Fruit fly (Drosophila melanogaster): ENCODE results near the gene gwl.

The gwl gene

DNA sequence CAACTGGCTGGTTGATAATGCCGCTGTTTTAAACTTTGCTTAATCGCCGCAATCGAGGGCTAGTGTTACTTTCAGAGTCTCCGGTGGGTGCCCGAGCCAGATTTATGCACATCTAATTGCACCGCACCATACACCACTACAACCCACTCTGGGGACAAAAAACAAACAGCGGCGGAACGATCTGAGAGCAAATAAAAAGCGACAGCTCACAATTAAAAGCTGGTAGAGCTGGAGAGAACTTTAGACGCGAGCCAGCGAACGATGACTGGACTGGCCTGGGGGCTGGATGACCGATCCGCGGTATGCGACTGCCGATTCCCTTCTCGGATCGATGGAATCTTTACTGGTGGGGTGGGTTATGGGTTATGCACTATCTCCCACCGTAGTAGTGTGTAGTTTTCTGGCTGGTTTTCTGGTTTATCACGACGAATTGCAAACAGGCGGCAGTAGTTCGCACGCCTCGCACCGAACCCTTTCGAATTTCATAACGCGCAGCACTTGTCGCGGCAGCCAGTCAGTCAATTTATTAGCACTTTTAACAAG lies 6.7 kb upstream of the gwl start:
- TF ChIP-seq noc (tag; optimal IDR thresholded peaks at IDR 0.05): no peak

DNA sequence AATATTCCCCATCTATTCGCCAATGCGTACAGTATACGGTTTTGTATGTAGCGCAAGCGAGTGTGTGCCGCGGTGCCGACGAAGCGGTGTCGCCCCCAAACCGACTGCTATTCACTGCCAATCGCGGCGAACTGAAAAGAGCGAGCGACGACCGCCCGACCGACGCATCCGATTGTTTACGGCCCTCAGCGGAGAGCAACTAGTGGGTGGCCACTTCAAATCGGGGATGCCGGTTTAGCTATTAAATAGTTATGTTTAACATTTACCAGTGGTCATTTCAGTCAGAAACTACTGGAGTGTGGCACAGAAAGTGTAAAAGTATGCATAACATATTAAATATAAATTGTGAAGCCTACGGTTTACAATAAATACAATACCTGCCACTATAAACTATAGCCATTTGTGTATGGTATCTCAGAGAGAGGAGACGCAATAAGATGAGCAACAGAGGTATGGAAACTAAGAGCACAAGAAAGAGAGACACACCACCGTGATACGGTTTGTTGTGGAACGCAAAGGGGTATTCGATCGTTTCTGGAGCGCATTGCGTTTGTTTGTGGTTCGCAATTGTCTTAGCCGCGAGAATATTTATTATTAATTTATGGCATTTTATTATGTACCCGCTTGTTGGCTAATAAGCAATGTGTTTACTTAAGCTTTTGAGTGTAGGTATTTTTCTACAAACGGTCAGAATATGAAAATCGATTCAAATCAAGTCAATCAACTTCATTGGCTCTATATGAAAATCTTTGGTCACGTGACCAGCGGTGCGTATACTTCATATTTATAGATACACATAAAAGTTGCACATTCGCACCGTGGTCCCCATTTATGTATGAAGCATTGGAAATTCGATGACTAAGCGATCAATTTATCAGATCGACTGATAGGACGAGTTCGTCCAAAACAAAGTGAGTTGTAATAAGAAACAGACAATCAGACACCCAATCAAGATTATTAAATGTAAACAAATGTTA lies 5.9 kb upstream of the gwl start:
- peak; percentile 63 for TF ChIP-seq noc (tag; optimal IDR thresholded peaks at IDR 0.05)

DNA sequence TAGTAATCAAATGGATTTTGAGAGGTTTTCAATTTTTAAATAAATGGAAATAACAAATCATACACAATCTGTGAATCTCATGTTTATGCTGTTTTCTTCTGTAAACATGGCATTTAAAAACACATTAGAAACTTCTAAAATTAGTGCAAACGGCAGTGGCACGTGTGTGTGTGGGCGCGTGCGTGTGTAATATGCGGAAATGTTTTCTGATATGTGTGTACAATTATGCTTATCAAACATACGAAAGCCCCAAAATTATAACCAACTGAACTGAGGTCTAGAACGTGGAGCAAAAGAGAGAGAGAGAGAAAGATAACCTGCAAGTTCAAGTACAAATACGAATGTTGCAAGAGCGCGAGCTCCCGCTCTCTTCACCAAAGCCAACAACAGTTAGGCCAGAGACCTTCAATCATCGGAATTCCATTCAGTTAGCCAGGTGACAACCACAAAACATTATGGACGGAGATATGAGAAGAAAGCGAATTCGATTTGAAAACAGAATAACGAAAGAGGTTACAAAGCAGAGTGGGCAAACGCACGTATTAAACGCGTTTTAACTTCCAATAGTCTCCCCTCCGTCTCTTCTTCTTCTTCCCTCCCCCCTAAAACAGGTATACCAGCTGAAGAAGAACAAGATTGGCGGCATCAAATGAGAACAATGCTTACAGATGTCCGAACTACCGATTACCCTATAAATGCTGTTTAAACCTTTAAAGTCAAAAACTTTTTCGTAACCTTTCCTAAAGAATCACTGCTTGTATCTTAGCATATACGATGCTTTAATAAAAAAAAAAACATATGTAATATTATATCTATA lies 4.9 kb upstream of the gwl start:
- peak; percentile 99 for TF ChIP-seq noc (tag; optimal IDR thresholded peaks at IDR 0.05)

DNA sequence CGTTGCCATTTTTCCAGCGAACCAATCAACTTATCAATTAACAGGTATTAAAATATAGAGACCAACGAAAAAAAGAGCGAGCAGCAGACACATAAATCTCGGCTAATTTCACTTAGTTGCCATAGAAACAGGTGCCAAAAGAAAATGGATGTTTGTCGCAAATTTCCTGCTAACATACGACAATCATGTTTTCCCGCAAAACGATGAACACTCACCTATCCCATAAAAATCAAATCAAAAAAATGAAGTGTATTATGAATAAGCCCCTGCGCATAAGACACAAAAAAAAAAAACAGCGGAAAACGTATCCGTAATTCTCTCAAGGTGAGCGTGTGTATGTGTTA lies 4.4 kb upstream of the gwl start:
- no peak for TF ChIP-seq noc (tag; optimal IDR thresholded peaks at IDR 0.05)

DNA sequence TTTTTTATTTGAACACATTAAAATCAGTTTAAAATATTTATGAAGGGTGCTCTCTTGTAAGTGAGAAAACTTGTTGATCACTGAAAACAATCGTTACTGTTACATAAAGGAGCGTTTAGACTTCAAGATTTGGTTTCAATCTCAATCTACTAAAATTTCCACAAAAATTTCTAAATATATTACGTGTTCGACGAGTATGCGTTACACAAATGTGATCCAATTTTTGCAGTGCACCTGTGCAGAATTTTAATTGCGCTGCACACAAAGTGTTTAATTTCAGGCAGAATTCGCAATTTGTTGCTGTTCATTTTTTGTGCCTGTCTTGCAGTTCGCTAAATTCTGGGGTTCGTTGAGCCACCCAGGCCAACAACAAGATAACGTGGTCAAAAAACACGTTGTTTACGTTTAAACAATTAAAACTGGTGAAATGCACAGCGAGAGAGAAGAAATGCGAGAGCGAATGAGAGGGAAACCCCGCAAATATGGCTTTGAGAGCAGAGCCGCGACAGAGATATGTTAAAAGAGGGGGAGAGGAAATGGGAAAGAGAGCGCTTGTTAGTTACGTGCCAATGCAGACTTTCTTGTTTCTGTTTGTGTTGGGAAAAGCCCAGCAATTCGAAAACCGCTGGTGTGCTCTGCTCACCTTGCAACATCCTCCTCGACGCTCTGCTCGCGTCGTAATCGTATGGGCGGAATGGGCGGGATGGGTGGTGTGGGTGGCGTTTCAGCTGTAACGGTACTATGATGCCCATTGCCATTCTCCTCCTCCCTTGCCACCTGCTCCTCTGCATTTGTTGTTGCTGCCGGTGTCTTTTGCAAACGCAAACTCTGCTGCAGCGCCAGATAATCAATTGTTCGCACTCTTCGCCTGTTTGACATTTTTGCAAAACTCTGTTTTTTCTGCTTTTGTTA lies 3.6 kb upstream of the gwl start:
- no peak for TF ChIP-seq noc (tag; optimal IDR thresholded peaks at IDR 0.05)

DNA sequence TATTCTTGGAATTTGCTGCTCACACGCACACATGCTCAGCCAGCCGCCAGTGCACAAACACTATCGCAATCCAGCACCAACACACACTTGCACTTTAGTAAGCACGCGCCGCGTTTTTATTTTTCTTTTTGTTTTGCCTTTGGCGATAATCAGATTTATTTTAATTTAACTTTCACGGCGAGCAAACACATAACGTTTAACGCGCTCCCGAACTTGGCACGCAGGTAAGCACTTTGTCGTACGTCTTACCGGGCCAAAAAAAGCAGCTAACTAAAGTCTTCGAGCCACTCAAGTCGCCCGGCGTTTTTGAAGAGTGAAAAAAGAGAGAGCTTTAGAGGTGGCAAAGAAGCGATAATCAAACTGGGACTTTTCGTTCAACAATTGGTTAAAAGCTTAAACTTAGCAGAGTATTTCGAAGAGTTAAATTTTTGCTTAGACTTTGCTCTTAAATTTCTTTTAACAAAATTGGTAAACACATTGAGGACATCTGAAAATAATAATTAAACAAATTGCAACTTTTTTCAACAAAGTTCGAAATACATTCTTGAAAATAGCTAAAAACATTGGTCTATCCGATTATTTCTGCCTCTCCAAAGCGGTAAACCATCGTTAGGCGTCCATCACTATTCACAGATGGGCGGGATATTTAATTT lies 2.8 kb upstream of the gwl start, which contains the start of gene Mekk1:
Mekk1 (minus strand) TSS at position 325 of the 653 bp plus-strand sequence.
- peak; percentile 62 for TF ChIP-seq noc (tag; optimal IDR thresholded peaks at IDR 0.05)

DNA sequence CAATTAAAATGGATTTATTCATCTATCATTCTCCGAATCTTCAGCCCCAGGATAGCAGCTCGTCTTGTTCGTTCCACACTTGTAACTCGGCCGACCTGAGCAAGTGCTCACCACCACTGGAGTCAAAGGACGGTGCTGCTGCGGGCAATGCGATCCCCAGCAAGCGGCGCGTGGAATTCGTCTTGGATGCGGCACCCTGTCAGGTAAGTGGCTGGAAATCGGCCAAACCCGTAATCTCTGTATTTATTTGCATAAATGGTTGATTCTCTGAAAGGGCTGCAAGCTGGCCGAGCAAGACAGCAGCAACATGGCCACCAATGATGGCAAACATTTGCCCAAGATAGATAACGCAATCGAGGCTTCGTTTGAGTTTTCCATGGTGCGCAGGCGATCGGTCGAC lies 1.9 kb downstream of the gwl start:
- no peak for TF ChIP-seq noc (tag; optimal IDR thresholded peaks at IDR 0.05)

DNA sequence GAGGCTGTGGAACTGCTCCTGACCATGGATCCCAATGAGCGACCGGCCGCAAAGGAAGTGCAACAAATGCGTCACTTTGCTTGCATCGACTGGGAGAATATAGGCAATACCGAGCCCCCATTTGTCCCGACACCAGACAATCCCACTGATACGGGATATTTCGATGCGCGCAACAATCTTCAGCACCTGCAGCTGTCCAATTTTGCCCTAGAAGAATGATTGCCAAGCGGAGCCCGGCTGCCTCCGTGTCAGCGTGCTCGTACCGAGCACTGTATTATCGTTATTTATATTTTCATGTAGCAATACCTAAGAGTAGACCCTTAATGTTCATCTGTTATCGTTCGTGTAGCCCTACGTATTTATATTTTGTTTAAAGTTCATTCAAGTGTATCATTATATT lies 3.6 kb downstream of the gwl start:
- no peak for TF ChIP-seq noc (tag; optimal IDR thresholded peaks at IDR 0.05)

DNA sequence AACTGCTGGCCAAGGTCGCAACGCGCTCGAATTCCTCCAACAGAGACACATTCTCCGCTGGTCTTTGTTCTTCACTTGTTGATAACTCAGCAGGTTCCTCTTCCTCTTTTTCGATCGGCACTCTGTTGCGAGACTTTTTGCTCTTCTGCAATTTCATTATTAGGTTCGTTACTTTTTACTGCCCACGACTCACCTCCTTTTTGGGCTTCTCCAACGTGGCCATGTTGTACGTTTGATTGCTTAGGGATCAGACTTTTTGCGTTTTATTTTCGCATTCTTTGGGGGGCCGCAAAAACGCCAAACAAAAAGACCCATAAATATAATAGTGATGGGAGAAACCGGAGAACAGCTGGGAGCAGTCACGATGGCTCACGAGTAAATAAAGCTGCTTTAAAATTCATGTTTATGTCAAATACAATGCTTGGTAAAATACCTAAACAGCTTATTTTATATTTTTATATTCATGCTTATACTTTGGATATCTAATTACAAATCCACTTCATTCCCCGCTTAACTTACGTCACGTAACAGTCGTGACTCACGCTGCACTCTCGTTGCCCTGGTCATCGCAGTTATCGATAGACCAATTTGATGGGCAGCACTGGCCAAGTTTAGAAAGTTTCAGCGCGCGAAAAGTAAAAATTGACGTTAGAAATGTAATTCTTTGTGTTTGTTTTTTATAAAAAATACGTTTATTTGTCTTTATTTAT lies 12.5 kb downstream of the gwl start, which contains the start of gene Epg5:
Epg5 (minus strand) TSS at position 326 of the 710 bp plus-strand sequence.
- TF ChIP-seq noc (tag; optimal IDR thresholded peaks at IDR 0.05): no peak

DNA sequence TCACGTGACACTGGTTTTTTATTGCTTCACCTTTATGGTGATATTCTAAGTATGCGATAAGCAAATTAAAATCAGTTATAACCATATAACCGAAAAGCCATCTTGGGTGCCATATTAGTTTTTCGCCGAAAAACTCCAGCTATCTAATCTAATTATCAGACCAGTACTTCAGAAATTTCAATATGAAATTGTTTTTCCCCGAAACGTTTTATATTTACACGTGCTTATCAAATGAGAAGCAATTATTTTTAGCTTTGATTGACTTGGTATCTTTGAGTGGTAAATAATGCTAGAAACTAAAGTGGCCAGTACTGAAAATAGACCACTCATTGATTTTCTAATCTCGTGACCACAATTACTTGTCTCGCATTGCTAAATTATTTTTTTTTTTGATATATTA lies 37.0 kb downstream of the gwl start:
- TF ChIP-seq noc (tag; optimal IDR thresholded peaks at IDR 0.05): no peak

DNA sequence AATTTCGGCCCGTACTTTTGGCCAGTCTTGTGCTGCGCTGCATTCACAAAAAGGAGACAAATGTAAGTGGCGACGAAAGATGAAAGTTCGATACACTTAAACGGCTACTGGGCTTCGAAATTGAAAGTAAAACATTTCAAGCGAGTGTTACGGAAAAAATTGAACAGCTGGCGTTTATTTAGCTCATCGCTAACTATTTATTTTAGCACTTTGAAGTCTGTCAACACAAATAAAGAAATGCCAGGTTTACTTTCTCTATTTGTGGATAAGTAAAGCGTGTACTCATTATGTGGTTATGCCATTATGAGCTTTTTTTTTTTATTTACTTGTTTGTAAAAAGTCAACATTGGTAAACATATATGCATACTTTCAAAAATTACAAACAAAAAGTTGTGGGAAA lies 39.6 kb downstream of the gwl start:
- peak; percentile 53 for TF ChIP-seq noc (tag; optimal IDR thresholded peaks at IDR 0.05)

DNA sequence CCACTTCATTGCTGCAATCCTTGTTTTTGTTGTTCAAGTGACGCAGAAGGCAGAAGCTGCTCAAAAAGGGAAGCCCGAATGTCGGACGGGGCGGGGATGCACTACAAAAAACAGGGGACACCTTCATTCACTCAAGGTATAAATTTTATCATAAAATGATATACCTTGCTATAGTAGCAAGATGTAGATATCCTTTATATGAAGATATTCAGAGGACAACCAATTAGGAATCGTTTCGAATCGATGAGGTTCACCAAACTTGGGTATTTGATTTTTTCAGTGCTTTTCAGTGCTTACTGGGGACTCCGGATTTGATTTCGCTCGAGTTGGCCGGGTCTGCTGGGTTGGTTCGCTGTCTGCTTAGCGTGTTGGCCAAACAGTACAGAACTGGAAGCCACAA lies 41.1 kb downstream of the gwl start:
- TF ChIP-seq noc (tag; optimal IDR thresholded peaks at IDR 0.05): no peak

DNA sequence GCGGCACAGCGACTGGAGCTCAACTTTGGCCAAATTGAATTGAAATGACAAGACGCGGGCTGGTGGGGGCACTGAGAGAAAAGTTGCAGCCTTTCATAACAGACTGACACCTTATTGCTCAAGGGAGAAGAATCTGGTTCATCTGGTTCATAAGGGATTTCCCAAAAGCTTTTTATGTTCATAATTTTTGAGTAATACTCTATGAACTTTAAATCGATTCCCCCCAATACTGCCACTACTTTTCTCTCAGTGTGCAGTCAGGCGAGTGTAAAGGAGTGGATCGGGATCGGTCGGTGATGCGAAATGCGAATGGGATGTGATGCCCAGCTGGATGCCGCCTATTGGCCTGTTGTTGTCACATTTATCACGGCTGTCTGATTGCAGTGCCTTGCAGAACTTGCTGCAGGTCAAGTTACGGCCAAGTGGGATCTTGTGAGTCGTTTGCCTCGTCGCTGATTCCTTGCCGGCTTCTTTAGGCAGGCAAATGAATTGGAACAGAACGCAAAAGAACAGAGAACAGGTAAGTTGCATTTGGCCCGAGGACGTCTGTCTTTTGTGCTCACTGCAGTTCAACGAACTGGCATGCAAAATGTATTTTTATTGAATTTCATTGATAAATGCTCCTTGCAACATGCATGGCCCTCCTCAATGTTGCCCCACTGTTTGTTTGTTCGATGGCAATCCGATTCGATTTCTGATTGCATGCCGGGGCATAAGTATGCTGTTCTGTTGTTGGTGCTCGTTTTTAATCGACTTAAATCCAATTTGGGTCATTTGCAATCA lies 42.4 kb downstream of the gwl start:
- TF ChIP-seq noc (tag; optimal IDR thresholded peaks at IDR 0.05): no peak
